Fruit fly (Drosophila melanogaster) S2 (cell line): ENCODE results near the gene nrv2.

Experiments used
- CG8478 ChIP-seq: fragments of >200 bp; optimal IDR thresholded peaks from 2 replicates; lab custom pipeline; 2018
- CTCF ChIP-seq, 2 experiments: fragments of >200 bp; optimal IDR thresholded peaks; 2 replicates each; lab custom pipeline; 2018

DNA sequence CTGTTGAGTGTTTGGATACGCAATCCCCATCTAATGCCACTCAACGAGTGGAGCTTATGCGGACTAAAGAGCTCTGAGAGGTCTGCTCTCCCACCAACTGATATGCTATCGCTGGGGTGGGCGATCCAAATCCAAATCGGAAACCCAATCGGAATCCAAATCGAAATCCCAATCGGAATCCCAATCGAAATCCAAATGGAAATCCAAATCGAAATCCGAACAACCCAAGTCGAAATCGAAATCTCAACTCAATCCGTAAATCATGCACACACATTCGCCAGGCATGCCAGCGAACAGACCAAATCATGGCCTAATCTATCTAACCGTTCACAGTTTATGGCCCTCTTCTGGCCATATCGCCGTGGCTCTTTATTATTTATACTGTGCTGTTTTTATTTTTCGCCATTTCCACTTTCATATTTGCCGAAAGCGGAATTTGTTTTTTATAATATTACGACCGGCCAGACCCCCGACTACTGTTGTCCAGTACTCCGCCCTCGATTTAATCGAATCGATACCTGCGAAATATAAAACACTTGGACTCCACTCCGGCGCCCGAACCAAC, 29.0 kb upstream of the nrv2 start:
- no peak for TF ChIP-seq CTCF (optimal IDR thresholded peaks at IDR 0.05; lab: Kevin White, UChicago)
- no peak for TF ChIP-seq CG8478 (lab: Kevin White, UChicago)
